Worm (Caenorhabditis elegans) whole organism, late embryonic: ENCODE results near the gene gst-22.

Source experiments
- C38D4.7 ChIP-seq: fragments of 200-800 bp; sonication (Bioruptor generic); optimal IDR thresholded peaks from 2 replicates; lab custom pipeline; 2018; ENCODE audit warnings: mild to moderate bottlenecking, missing genetic modification characterization, moderate library complexity, missing compliant biosample characterization
- F13H6.1 ChIP-seq: sonication (generic microtip); optimal IDR thresholded peaks from 2 replicates; lab custom pipeline; 2016; ENCODE audit warnings: missing genetic modification characterization, missing compliant biosample characterization
- K02D7.2 ChIP-seq: sonication (generic microtip); optimal IDR thresholded peaks from 2 replicates; lab custom pipeline; 2017; ENCODE audit warnings: mild to moderate bottlenecking, missing genetic modification characterization, missing compliant biosample characterization
- T23F11.4 ChIP-seq: fragments of 200-800 bp; sonication (Bioruptor generic); optimal IDR thresholded peaks from 2 replicates; lab custom pipeline; 2018; ENCODE audit warnings: mild to moderate bottlenecking, missing genetic modification characterization, missing compliant biosample characterization
- Y22D7AL.16 ChIP-seq: sonication (generic microtip); optimal IDR thresholded peaks from 2 replicates; lab custom pipeline; 2016; ENCODE audit warnings: missing genetic modification characterization, missing compliant biosample characterization
- ceh-18 ChIP-seq: sonication (generic microtip); optimal IDR thresholded peaks from 2 replicates; lab custom pipeline; 2016; ENCODE audit warnings: missing genetic modification characterization, missing compliant biosample characterization
- ceh-19 ChIP-seq: fragments of 200-800 bp; sonication (Bioruptor generic); optimal IDR thresholded peaks from 2 replicates; lab custom pipeline; 2018; ENCODE audit warnings: mild to moderate bottlenecking, missing genetic modification characterization, missing compliant biosample characterization
- ceh-22 ChIP-seq: sonication (generic microtip); optimal IDR thresholded peaks from 2 replicates; lab custom pipeline; 2017; ENCODE audit warnings: missing biosample characterization, missing genetic modification characterization
- ceh-30 ChIP-seq: fragments of 150-350 bp; optimal IDR thresholded peaks from 2 replicates; lab custom pipeline; 2014; ENCODE audit warnings: missing biosample characterization, missing genetic modification characterization
- ceh-31 ChIP-seq: sonication (generic microtip); optimal IDR thresholded peaks from 2 replicates; lab custom pipeline; 2016; ENCODE audit warnings: missing genetic modification characterization, missing compliant biosample characterization
- ceh-45 ChIP-seq: fragments of 200-800 bp; sonication (Bioruptor generic); IDR thresholded peaks from 2 replicates; pipeline ENCODE4 v1.3.6; 2022; ENCODE audit warnings: missing genetic modification reagents, missing genetic modification characterization, missing compliant biosample characterization
- ceh-48 ChIP-seq: sonication (generic microtip); optimal IDR thresholded peaks from 2 replicates; lab custom pipeline; 2016; ENCODE audit warnings: missing genetic modification characterization, inconsistent platforms, missing compliant biosample characterization
- ceh-9 ChIP-seq: sonication (generic microtip); optimal IDR thresholded peaks from 2 replicates; lab custom pipeline; 2016; ENCODE audit warnings: mild to moderate bottlenecking, missing genetic modification characterization, inconsistent platforms, missing compliant biosample characterization
- che-1 ChIP-seq: sonication (generic microtip); optimal IDR thresholded peaks from 2 replicates; lab custom pipeline; 2016; ENCODE audit warnings: mild to moderate bottlenecking, missing genetic modification characterization, missing compliant biosample characterization
- dmd-4 ChIP-seq: sonication (generic microtip); optimal IDR thresholded peaks from 2 replicates; lab custom pipeline; 2016; ENCODE audit warnings: borderline replicate concordance, missing genetic modification characterization, missing compliant biosample characterization
- dve-1 ChIP-seq: sonication (generic microtip); optimal IDR thresholded peaks from 2 replicates; lab custom pipeline; 2017; ENCODE audit warnings: antibody characterized with exemption, mild to moderate bottlenecking, missing genetic modification characterization, missing compliant biosample characterization
- elt-2 ChIP-seq: sonication (generic microtip); optimal IDR thresholded peaks from 2 replicates; lab custom pipeline; 2016; ENCODE audit warnings: missing genetic modification reagents, missing genetic modification characterization, missing compliant biosample characterization
- eyg-1 ChIP-seq: sonication (generic microtip); optimal IDR thresholded peaks from 2 replicates; lab custom pipeline; 2016; ENCODE audit warnings: missing genotype, missing genetic modification characterization, missing compliant biosample characterization
- fkh-10 ChIP-seq: fragments of 150-350 bp; optimal IDR thresholded peaks from 2 replicates; lab custom pipeline; 2014; ENCODE audit warnings: missing biosample characterization, missing genetic modification reagents, missing genetic modification characterization
- fkh-6 ChIP-seq: sonication (generic microtip); optimal IDR thresholded peaks from 2 replicates; lab custom pipeline; 2016; ENCODE audit warnings: missing genetic modification characterization, missing compliant biosample characterization
- gmeb-2 ChIP-seq: sonication (generic microtip); optimal IDR thresholded peaks from 2 replicates; lab custom pipeline; 2016; ENCODE audit warnings: missing genetic modification characterization, inconsistent platforms, missing compliant biosample characterization
- hlh-13 ChIP-seq: fragments of 200-800 bp; sonication (Bioruptor generic); optimal IDR thresholded peaks from 2 replicates; lab custom pipeline; 2018; ENCODE audit warnings: mild to moderate bottlenecking, missing genetic modification characterization, missing compliant biosample characterization
- hlh-15 ChIP-seq: sonication (generic microtip); optimal IDR thresholded peaks from 2 replicates; lab custom pipeline; 2016; ENCODE audit warnings: missing genetic modification characterization, missing compliant biosample characterization
- mec-3 ChIP-seq: sonication (generic microtip); optimal IDR thresholded peaks from 2 replicates; lab custom pipeline; 2016; ENCODE audit warnings: borderline replicate concordance, missing genetic modification characterization, missing compliant biosample characterization
- nhr-232 ChIP-seq: sonication (generic microtip); optimal IDR thresholded peaks from 2 replicates; lab custom pipeline; 2016; ENCODE audit warnings: missing genetic modification characterization, missing compliant biosample characterization
- odd-2 ChIP-seq: sonication (generic microtip); optimal IDR thresholded peaks from 2 replicates; lab custom pipeline; 2017; ENCODE audit warnings: antibody characterized with exemption, mild to moderate bottlenecking, missing genetic modification characterization, missing compliant biosample characterization
- pag-3 ChIP-seq: sonication (generic microtip); optimal IDR thresholded peaks from 2 replicates; lab custom pipeline; 2016; ENCODE audit warnings: missing compliant biosample characterization, missing genetic modification characterization, borderline replicate concordance
- pha-4 ChIP-seq: fragments of 150-350 bp; optimal IDR thresholded peaks from 2 replicates; lab custom pipeline; 2018; ENCODE audit warnings: missing biosample characterization, missing genetic modification reagents, missing genetic modification characterization
- pqm-1 ChIP-seq: sonication (generic microtip); optimal IDR thresholded peaks from 2 replicates; lab custom pipeline; 2016; ENCODE audit warnings: missing genetic modification characterization, missing compliant biosample characterization
- pros-1 ChIP-seq: fragments of 150-350 bp; optimal IDR thresholded peaks from 2 replicates; lab custom pipeline; 2014; ENCODE audit warnings: missing biosample characterization, missing genetic modification reagents, missing genetic modification characterization
- ref-2 ChIP-seq: sonication (generic microtip); optimal IDR thresholded peaks from 2 replicates; lab custom pipeline; 2016; ENCODE audit warnings: missing genetic modification characterization, missing compliant biosample characterization
- sdc-2 ChIP-seq: sonication (generic microtip); optimal IDR thresholded peaks from 2 replicates; lab custom pipeline; 2016; ENCODE audit warnings: missing genotype, missing genetic modification characterization, missing compliant biosample characterization
- syd-9 ChIP-seq: sonication (generic microtip); optimal IDR thresholded peaks from 2 replicates; lab custom pipeline; 2016; ENCODE audit warnings: mild to moderate bottlenecking, missing genetic modification characterization, moderate library complexity, missing compliant biosample characterization
- tbx-2 ChIP-seq: sonication (generic microtip); optimal IDR thresholded peaks from 2 replicates; lab custom pipeline; 2016; ENCODE audit warnings: missing genetic modification characterization, missing compliant biosample characterization
- unc-42 ChIP-seq: sonication (generic microtip); optimal IDR thresholded peaks from 2 replicates; lab custom pipeline; 2016; ENCODE audit warnings: missing genotype, missing genetic modification characterization, missing compliant biosample characterization
- zip-5 ChIP-seq: sonication (generic microtip); optimal IDR thresholded peaks from 2 replicates; lab custom pipeline; 2016; ENCODE audit warnings: missing genetic modification characterization, missing compliant biosample characterization

gst-22 gene

ce11 chrV:16218972-16219757 is 12.9 kb downstream of the gst-22 start, which contains the start of gene glc-1:
Gene glc-1, plus strand, starts transcription at chrV:16219634.
- no peak for TF ChIP-seq mec-3 (tag; lab: Kevin White, UChicago)
- no peak for TF ChIP-seq gmeb-2
- TF ChIP-seq syd-9: no peak
- TF ChIP-seq ceh-45 (GFP tag; lab: Robert Waterston, UW): no peak
- TF ChIP-seq che-1 (tag; lab: Kevin White, UChicago): no peak
- TF ChIP-seq sdc-2: no peak
- TF ChIP-seq Y22D7AL.16 (tag; lab: Kevin White, UChicago): no peak
- TF ChIP-seq ref-2 (tag; lab: Kevin White, UChicago): no peak
- no peak for TF ChIP-seq ceh-31 (tag; lab: Kevin White, UChicago)
- TF ChIP-seq hlh-15 (tag; lab: Kevin White, UChicago): no peak
- no peak for TF ChIP-seq nhr-232
- TF ChIP-seq elt-2: no peak
- no peak for TF ChIP-seq pha-4 (tag; lab: Kevin White, UChicago)
- no peak for TF ChIP-seq ceh-22 (tag; lab: Kevin White, UChicago)
- TF ChIP-seq eyg-1: no peak
- no peak for TF ChIP-seq T23F11.4 (GFP tag; lab: Kevin White, UChicago)

- TF ChIP-seq ceh-22 (tag; lab: Kevin White, UChicago): no peak
- no peak for TF ChIP-seq hlh-15 (tag; lab: Kevin White, UChicago)
- TF ChIP-seq zip-5 (tag; lab: Kevin White, UChicago): no peak
- no peak for TF ChIP-seq dve-1 (tag; lab: Kevin White, UChicago)
- no peak for TF ChIP-seq ceh-19 (GFP tag; lab: Kevin White, UChicago)
- no peak for TF ChIP-seq ceh-48 (tag; lab: Kevin White, UChicago)
- no peak for TF ChIP-seq fkh-6 (tag; lab: Kevin White, UChicago)
- no peak for TF ChIP-seq pqm-1
- TF ChIP-seq dmd-4 (tag; lab: Kevin White, UChicago): no peak
- no peak for TF ChIP-seq ceh-45 (GFP tag; lab: Robert Waterston, UW)
- no peak for TF ChIP-seq unc-42 (tag; lab: Kevin White, UChicago)
- TF ChIP-seq ceh-18 (tag; lab: Kevin White, UChicago): no peak
- TF ChIP-seq ceh-30: no peak
- TF ChIP-seq, all 69 proteins: peak for 0
Measured at ce11 chrV:16218522-16218921, 13.6 kb downstream of the gst-22 start, which contains the start of gene F11A5.15. Gene F11A5.15, minus strand, starts transcription at chrV:16218622.

ce11 chrV:16214505-16214904 is 17.6 kb downstream of the gst-22 start, which contains the start of gene F11A5.9:
Gene F11A5.9, plus strand, starts transcription at chrV:16214890.
- TF ChIP-seq C38D4.7 (GFP tag; lab: Kevin White, UChicago): no peak
- TF ChIP-seq dmd-4 (tag; lab: Kevin White, UChicago): no peak
- no peak for TF ChIP-seq ceh-19 (GFP tag; lab: Kevin White, UChicago)
- TF ChIP-seq zip-5 (tag; lab: Kevin White, UChicago): no peak
- no peak for TF ChIP-seq tbx-2 (tag; lab: Kevin White, UChicago)
- no peak for TF ChIP-seq pros-1
- no peak for TF ChIP-seq odd-2

- TF ChIP-seq ceh-18 (tag; lab: Kevin White, UChicago): no peak
- no peak for TF ChIP-seq F13H6.1 (tag; lab: Kevin White, UChicago)
- no peak for TF ChIP-seq gmeb-2
- no peak for TF ChIP-seq ceh-9 (tag; lab: Kevin White, UChicago)
- TF ChIP-seq ref-2 (tag; lab: Kevin White, UChicago): no peak
- no peak for TF ChIP-seq tbx-2 (tag; lab: Kevin White, UChicago)
- TF ChIP-seq K02D7.2 (tag; lab: Kevin White, UChicago): no peak
- no peak for TF ChIP-seq ceh-19 (GFP tag; lab: Kevin White, UChicago)
- TF ChIP-seq hlh-13 (GFP tag; lab: Kevin White, UChicago): no peak
- no peak for TF ChIP-seq Y22D7AL.16 (tag; lab: Kevin White, UChicago)
- no peak for TF ChIP-seq pag-3
- TF ChIP-seq fkh-10 (GFP tag; lab: Kevin White, UChicago): no peak
- TF ChIP-seq mec-3 (tag; lab: Kevin White, UChicago): no peak
- no peak for TF ChIP-seq T23F11.4 (GFP tag; lab: Kevin White, UChicago)
Measured at ce11 chrV:16213323-16213722, 18.8 kb downstream of the gst-22 start.
